Fruit fly (Drosophila melanogaster) Kc167 (cell line): ENCODE data around the gene CG3748.

ENCODE experiments used
- Myc ChIP-seq: fragments of >200 bp; optimal IDR thresholded peaks from 2 replicates; lab custom pipeline; 2017; ENCODE audit warnings: missing external identifiers
- Sin3A ChIP-seq: fragments of >200 bp; optimal IDR thresholded peaks from 2 replicates; lab custom pipeline; 2018; ENCODE audit warnings: missing external identifiers
- h ChIP-seq: fragments of >200 bp; optimal IDR thresholded peaks from 3 replicates; lab custom pipeline; 2018; ENCODE audit warnings: missing external identifiers
- insv ChIP-seq: fragments of >200 bp; optimal IDR thresholded peaks from 3 replicates; lab custom pipeline; 2018; ENCODE audit warnings: missing external identifiers
- psq ChIP-seq: fragments of >200 bp; optimal IDR thresholded peaks from 2 replicates; lab custom pipeline; 2017; ENCODE audit warnings: missing external identifiers
- ttk ChIP-seq: sonication (Bioruptor generic); optimal IDR thresholded peaks from 2 replicates; lab custom pipeline; 2017; ENCODE audit warnings: missing external identifiers

DNA sequence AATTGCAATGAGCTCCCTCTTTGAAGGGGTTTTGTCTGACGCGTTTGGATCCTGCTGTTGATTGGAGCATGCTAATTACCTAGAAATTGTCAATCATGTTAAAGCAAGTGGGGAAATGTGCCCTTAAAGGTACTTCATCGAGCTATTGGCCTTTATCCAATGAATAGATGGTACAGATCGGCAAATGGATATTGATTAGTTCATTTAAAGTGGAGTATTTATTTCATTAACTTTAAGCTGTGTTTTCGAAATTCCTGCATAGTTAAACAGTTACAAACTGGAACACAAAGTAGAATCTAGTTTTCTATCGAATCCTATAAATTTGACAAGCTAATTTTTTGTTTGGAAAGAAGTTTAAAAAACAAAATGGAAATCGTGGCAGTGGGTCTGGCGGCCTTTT lies 24.7 kb downstream of the CG3748 start, which contains the start of gene CG34181:
- TF ChIP-seq psq (lab: Kevin White, UChicago) (no peak), ttk (lab: Kevin White, UChicago) (no peak), insv (lab: Kevin White, UChicago) (no peak), Myc (lab: Kevin White, UChicago) (no peak), Sin3A (lab: Kevin White, UChicago) (no peak), h (lab: Kevin White, UChicago) (no peak)
